Worm (Caenorhabditis elegans): ENCODE data around the gene F36H1.11.

DNA sequence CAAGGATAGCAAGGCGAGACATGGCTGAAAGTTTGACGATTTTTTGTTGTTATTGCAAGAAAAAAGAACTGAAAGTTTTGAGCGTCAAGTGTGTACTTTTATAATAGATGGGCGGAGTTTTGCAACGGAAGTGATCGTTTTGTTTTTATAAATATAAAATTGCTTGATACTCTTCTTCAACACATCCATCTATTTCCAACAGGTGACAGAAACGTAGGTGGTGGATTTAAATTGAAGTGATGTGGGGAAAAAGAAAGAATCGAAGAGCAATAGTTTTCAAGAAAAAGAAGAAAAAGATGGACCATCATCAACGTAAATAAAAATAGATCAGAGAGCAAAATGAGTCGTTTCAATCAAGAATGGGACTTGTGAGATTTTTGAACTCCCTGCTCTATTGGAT, 18.0 kb downstream of the F36H1.11 start, which contains the start of gene ttr-17:
- TF ChIP-seq flt-1 (GFP tag; IDR thresholded peaks at IDR 0.05) (no peak), ztf-29 (GFP tag; IDR thresholded peaks at IDR 0.05) (no peak)

All from whole organism, midembryonic.